Worm (Caenorhabditis elegans) whole organism, late embryonic: ENCODE results near the gene AC7.3.

Experiments
- ama-1 ChIP-seq: fragments of 150-350 bp; optimal IDR thresholded peaks from 2 replicates; lab custom pipeline; 2014
- fkh-10 ChIP-seq: fragments of 150-350 bp; optimal IDR thresholded peaks from 2 replicates; lab custom pipeline; 2014; ENCODE audit warnings: missing biosample characterization, missing genetic modification reagents, missing genetic modification characterization
- hlh-13 ChIP-seq: fragments of 200-800 bp; sonication (Bioruptor generic); optimal IDR thresholded peaks from 2 replicates; lab custom pipeline; 2018; ENCODE audit warnings: mild to moderate bottlenecking, missing genetic modification characterization, missing compliant biosample characterization

DNA sequence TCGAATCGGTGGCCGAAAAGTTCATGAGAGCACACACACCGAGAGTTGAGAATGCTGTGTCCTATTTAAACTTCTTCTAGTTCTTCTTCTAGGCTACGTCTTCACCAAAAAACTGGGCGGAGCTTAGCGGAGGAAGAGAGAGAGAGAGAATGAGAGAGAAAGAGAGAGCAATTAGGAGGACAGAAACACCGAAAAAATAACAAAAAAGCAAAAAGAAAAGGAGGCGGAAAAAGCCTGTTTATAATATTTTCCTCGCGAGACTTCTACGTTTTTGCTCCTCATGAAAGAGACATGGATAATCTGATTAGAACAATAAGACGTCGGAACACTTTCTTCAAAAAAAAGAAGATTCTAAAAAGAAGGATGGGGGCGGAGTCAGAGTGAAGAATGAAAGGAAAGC lies 10.4 kb downstream of the AC7.3 start, which contains the start of gene tkr-3:
- TF ChIP-seq ama-1 (no peak), hlh-13 (GFP tag; lab: Kevin White, UChicago) (no peak), fkh-10 (GFP tag; lab: Kevin White, UChicago) (no peak)
